Worm (Caenorhabditis elegans) whole organism, young adult: ENCODE measurements around the gene amt-2.

Source experiments
- B0336.3 ChIP-seq: fragments of 200-800 bp; sonication (Bioruptor generic); IDR thresholded peaks from 2 replicates; pipeline ENCODE4 v1.3.6; 2022; ENCODE audit warnings: missing genetic modification characterization, missing compliant biosample characterization
- F10E7.11 ChIP-seq: sonication (generic microtip); optimal IDR thresholded peaks from 2 replicates; lab custom pipeline; 2017; ENCODE audit warnings: mild to moderate bottlenecking, missing genetic modification characterization, moderate library complexity, missing compliant biosample characterization
- F22D6.2 ChIP-seq: sonication (generic microtip); optimal IDR thresholded peaks from 2 replicates; lab custom pipeline; 2016; ENCODE audit warnings: mild to moderate bottlenecking, missing genetic modification characterization, missing compliant biosample characterization
- F37B4.10 ChIP-seq: fragments of 200-800 bp; sonication (Bioruptor generic); IDR thresholded peaks from 2 replicates; pipeline ENCODE4 v1.3.6; 2022; ENCODE audit warnings: missing genetic modification characterization, missing compliant biosample characterization
- F49E8.2 ChIP-seq: sonication (generic microtip); optimal IDR thresholded peaks from 3 replicates; lab custom pipeline; 2017; ENCODE audit warnings: missing genetic modification characterization, mild to moderate bottlenecking, missing compliant biosample characterization, antibody characterized with exemption, moderate library complexity; ENCODE audit not compliant: insufficient read depth
- F52B5.7 ChIP-seq: sonication (generic microtip); optimal IDR thresholded peaks from 2 replicates; lab custom pipeline; 2016; ENCODE audit warnings: mild to moderate bottlenecking, missing genetic modification characterization, missing compliant biosample characterization
- K12H6.12 ChIP-seq: fragments of 200-800 bp; sonication (Bioruptor generic); optimal IDR thresholded peaks from 2 replicates; lab custom pipeline; 2018; ENCODE audit warnings: mild to moderate bottlenecking, missing genetic modification characterization, missing compliant biosample characterization
- Y79H2A.3 ChIP-seq: fragments of 200-800 bp; sonication (Bioruptor generic); conservative IDR thresholded peaks from 2 replicates; pipeline ENCODE4 v1.3.6; 2022; ENCODE audit warnings: missing genetic modification reagents, missing genetic modification characterization, missing compliant biosample characterization
- ZK185.1 ChIP-seq: sonication (generic microtip); optimal IDR thresholded peaks from 2 replicates; lab custom pipeline; 2016; ENCODE audit warnings: mild to moderate bottlenecking, missing genetic modification characterization, missing compliant biosample characterization; ENCODE audit not compliant: poor library complexity, severe bottlenecking
- ama-1 ChIP-seq, 3 experiments: fragments of 150-350 bp in 1 of 3; sonication (generic microtip) in 2 of 3; optimal IDR thresholded peaks; 2 replicates each; lab custom pipeline; 2014 to 2018; ENCODE audit warnings: missing biosample characterization in 2 of 3, missing genetic modification characterization in 2 of 3, missing genetic modification reagents in 2 of 3
- aptf-2 ChIP-seq: fragments of 200-800 bp; sonication (Bioruptor generic); conservative IDR thresholded peaks from 2 replicates; pipeline ENCODE4 v1.3.6; 2022; ENCODE audit warnings: missing genetic modification reagents, missing genetic modification characterization, missing compliant biosample characterization
- atf-7 ChIP-seq: sonication (generic microtip); optimal IDR thresholded peaks from 2 replicates; lab custom pipeline; 2017; ENCODE audit warnings: mild to moderate bottlenecking, missing genetic modification characterization, missing compliant biosample characterization
- athp-1 ChIP-seq: sonication (generic microtip); optimal IDR thresholded peaks from 2 replicates; lab custom pipeline; 2017; ENCODE audit warnings: mild to moderate bottlenecking, missing genetic modification characterization, missing compliant biosample characterization
- attf-6 ChIP-seq: fragments of 200-800 bp; sonication (Bioruptor generic); IDR thresholded peaks from 2 replicates; pipeline ENCODE4 v1.3.6; 2022; ENCODE audit warnings: missing genetic modification reagents, missing genetic modification characterization, missing compliant biosample characterization
- cebp-1 ChIP-seq, 2 experiments: fragments of 200-800 bp in 1 of 2; sonication (Bioruptor generic) in 1 of 2; sonication (generic microtip) in 1 of 2; IDR thresholded peaks in 1 of 2; optimal IDR thresholded peaks in 1 of 2; 2 replicates each; pipeline versions ENCODE4 v1.3.6 to Lab custom; 2017 to 2022; ENCODE audit warnings: missing compliant biosample characterization in 2 of 2, missing genetic modification characterization in 2 of 2, mild to moderate bottlenecking in 1 of 2, missing genetic modification reagents in 1 of 2, moderate library complexity in 1 of 2
- cebp-2 ChIP-seq: fragments of 200-800 bp; sonication (Bioruptor generic); IDR thresholded peaks from 2 replicates; pipeline ENCODE4 v1.3.6; 2022; ENCODE audit warnings: missing genetic modification characterization, missing compliant biosample characterization
- ceh-100 ChIP-seq: fragments of 200-800 bp; sonication (Bioruptor generic); IDR thresholded peaks from 2 replicates; pipeline ENCODE4 v1.3.6; 2022; ENCODE audit warnings: missing genetic modification reagents, missing genetic modification characterization, missing compliant biosample characterization
- ceh-79 ChIP-seq: sonication (generic microtip); optimal IDR thresholded peaks from 2 replicates; lab custom pipeline; 2017; ENCODE audit warnings: mild to moderate bottlenecking, missing genetic modification characterization, missing compliant biosample characterization
- chd-7 ChIP-seq: sonication (generic microtip); optimal IDR thresholded peaks from 2 replicates; lab custom pipeline; 2016; ENCODE audit warnings: mild to moderate bottlenecking, missing genetic modification characterization, moderate library complexity, missing compliant biosample characterization
- efl-1 ChIP-seq: fragments of 150-350 bp; optimal IDR thresholded peaks from 2 replicates; lab custom pipeline; 2014; ENCODE audit warnings: missing biosample characterization, missing genetic modification reagents, missing genetic modification characterization
- ekl-4 ChIP-seq: fragments of 200-800 bp; sonication (Bioruptor generic); IDR thresholded peaks from 2 replicates; pipeline ENCODE4 v1.3.6; 2022; ENCODE audit warnings: missing genetic modification reagents, missing genetic modification characterization, missing compliant biosample characterization
- hlh-26 ChIP-seq: fragments of 200-800 bp; sonication (Bioruptor generic); conservative IDR thresholded peaks from 2 replicates; pipeline ENCODE4 v1.3.6; 2022; ENCODE audit warnings: missing genetic modification reagents, missing genetic modification characterization, missing compliant biosample characterization
- hrde-1 ChIP-seq: sonication (generic microtip); optimal IDR thresholded peaks from 2 replicates; lab custom pipeline; 2016; ENCODE audit warnings: missing genetic modification characterization, mild to moderate bottlenecking, missing compliant biosample characterization, moderate library complexity, missing genotype, missing genetic modification reagents, borderline replicate concordance
- let-526 ChIP-seq: fragments of 200-800 bp; sonication (Bioruptor generic); IDR thresholded peaks from 2 replicates; pipeline ENCODE4 v1.3.6; 2022; ENCODE audit warnings: missing genetic modification reagents, missing genetic modification characterization, missing compliant biosample characterization
- madf-3 ChIP-seq: fragments of 200-800 bp; sonication (Bioruptor generic); IDR thresholded peaks from 2 replicates; pipeline ENCODE4 v1.3.6; 2022; ENCODE audit warnings: missing genetic modification reagents, missing genetic modification characterization, missing compliant biosample characterization
- nfya-2 ChIP-seq: fragments of 200-800 bp; sonication (Bioruptor generic); IDR thresholded peaks from 2 replicates; pipeline ENCODE4 v1.3.6; 2022; ENCODE audit warnings: missing genetic modification reagents, missing genetic modification characterization, missing compliant biosample characterization
- nhr-90 ChIP-seq: sonication (generic microtip); optimal IDR thresholded peaks from 2 replicates; lab custom pipeline; 2016; ENCODE audit warnings: missing genotype, mild to moderate bottlenecking, missing genetic modification characterization, missing compliant biosample characterization
- snpc-3.4 ChIP-seq: sonication (generic microtip); optimal IDR thresholded peaks from 2 replicates; lab custom pipeline; 2017; ENCODE audit warnings: missing genetic modification characterization, mild to moderate bottlenecking, missing compliant biosample characterization, antibody characterized with exemption, moderate library complexity, missing genotype, missing genetic modification reagents
- snpc-4 ChIP-seq, 5 experiments: fragments of 150-350 bp in 1 of 5; sonication (generic microtip) in 4 of 5; optimal IDR thresholded peaks; 2 replicates each; lab custom pipeline; 2014 to 2018; ENCODE audit warnings: missing genetic modification characterization in 5 of 5, missing biosample characterization in 3 of 5, antibody characterized with exemption in 2 of 5, mild to moderate bottlenecking in 2 of 5, missing compliant biosample characterization in 2 of 5, missing genotype in 2 of 5, moderate library complexity in 2 of 5, missing genetic modification reagents in 1 of 5
- unc-62 ChIP-seq: fragments of 150-350 bp; optimal IDR thresholded peaks from 2 replicates; lab custom pipeline; 2014; ENCODE audit warnings: missing biosample characterization, missing genetic modification reagents, missing genetic modification characterization
- zfh-2 ChIP-seq: fragments of 200-800 bp; sonication (Bioruptor generic); conservative IDR thresholded peaks from 2 replicates; pipeline ENCODE4 v1.3.6; 2022; ENCODE audit warnings: missing genetic modification reagents, missing genetic modification characterization, missing compliant biosample characterization
- ztf-18 ChIP-seq: sonication (generic microtip); optimal IDR thresholded peaks from 2 replicates; lab custom pipeline; 2016; ENCODE audit warnings: missing genotype, mild to moderate bottlenecking, missing genetic modification characterization, missing compliant biosample characterization
- ztf-22 ChIP-seq: fragments of 200-800 bp; sonication (Bioruptor generic); optimal IDR thresholded peaks from 2 replicates; lab custom pipeline; 2018; ENCODE audit warnings: mild to moderate bottlenecking, missing genetic modification characterization, moderate library complexity, missing compliant biosample characterization
- ztf-25 ChIP-seq: fragments of 200-800 bp; sonication (Bioruptor generic); IDR thresholded peaks from 2 replicates; pipeline ENCODE4 v1.3.6; 2022; ENCODE audit warnings: missing genetic modification reagents, missing genetic modification characterization, missing compliant biosample characterization
- ztf-6 ChIP-seq: fragments of 200-800 bp; sonication (Bioruptor generic); IDR thresholded peaks from 2 replicates; pipeline ENCODE4 v1.3.6; 2022; ENCODE audit warnings: missing genetic modification reagents, missing genetic modification characterization, missing compliant biosample characterization

amt-2 gene

ce11 chrIV:13035302-13035701, 6.9 kb upstream of the amt-2 start:
- peak; percentile 40 for TF ChIP-seq athp-1 (tag; lab: Kevin White, UChicago)
- 0 out of 2 replicates have a peak, but pooled peaks have one; percentile 20 for TF ChIP-seq attf-6 (GFP tag; lab: Robert Waterston, UW)
- TF ChIP-seq Y79H2A.3 (GFP tag; lab: Robert Waterston, UW) = peak; percentile 52; the same call in 1 of the 2 replicates
- no peak for TF ChIP-seq ceh-100 (GFP tag; lab: Robert Waterston, UW)
- TF ChIP-seq F49E8.2 (tag; lab: Kevin White, UChicago) = peak; percentile 11
- TF ChIP-seq ekl-4 (GFP tag; lab: Robert Waterston, UW) = no peak
- TF ChIP-seq F10E7.11 (tag; lab: Kevin White, UChicago) = no peak
- no peak for TF ChIP-seq ceh-79 (tag; lab: Kevin White, UChicago)
- peak; percentile 73 for TF ChIP-seq F52B5.7 (tag; lab: Kevin White, UChicago)
- TF ChIP-seq efl-1 (GFP tag; lab: Kevin White, UChicago) = no peak
- no peak for TF ChIP-seq ztf-6
- TF ChIP-seq B0336.3 (GFP tag; lab: Robert Waterston, UW) = peak; percentile 40; the same call in 1 of the 2 replicates
- no peak for TF ChIP-seq K12H6.12 (tag; lab: Kevin White, UChicago)
- TF ChIP-seq madf-3 (GFP tag; lab: Robert Waterston, UW) = 0 out of 2 replicates have a peak, but pooled peaks have one; percentile 32
- TF ChIP-seq zfh-2 = no peak
- TF ChIP-seq hrde-1 (tag; lab: Kevin White, UChicago) = peak; percentile 37
- no peak for TF ChIP-seq ama-1 (optimal IDR thresholded peaks at IDR 0.05; lab: Kevin White, UChicago)
- TF ChIP-seq ama-1 (GFP tag; optimal IDR thresholded peaks at IDR 0.05; lab: Kevin White, UChicago) = peak in 1 of 2 experiments; percentile 32
- TF ChIP-seq F22D6.2 (tag; lab: Kevin White, UChicago) = no peak
- no peak for TF ChIP-seq cebp-1 (GFP tag; IDR thresholded peaks at IDR 0.05; lab: Robert Waterston, UW)
- peak; percentile 14 for TF ChIP-seq cebp-1 (tag; optimal IDR thresholded peaks at IDR 0.05; lab: Kevin White, UChicago)
- TF ChIP-seq snpc-4 (GFP tag; optimal IDR thresholded peaks at IDR 0.05; lab: Kevin White, UChicago) = no peak
- peak in 1 of 4 experiments; percentile 19 for TF ChIP-seq snpc-4 (tag; optimal IDR thresholded peaks at IDR 0.05; lab: Kevin White, UChicago)
- TF ChIP-seq, all 124 proteins: peak for 11

ce11 chrIV:13036835-13037234, 5.4 kb upstream of the amt-2 start:
- TF ChIP-seq let-526 (GFP tag; lab: Robert Waterston, UW) (no peak), hlh-26 (no peak), snpc-3.4 (tag; lab: Kevin White, UChicago) (no peak), ZK185.1 (tag; lab: Kevin White, UChicago) (no peak), ztf-18 (tag; lab: Kevin White, UChicago) (no peak), nfya-2 (GFP tag; lab: Robert Waterston, UW) (no peak), unc-62 (no peak), ztf-25 (no peak), F37B4.10 (no peak), aptf-2 (GFP tag; lab: Robert Waterston, UW) (no peak)

- TF ChIP-seq snpc-4 (GFP tag; optimal IDR thresholded peaks at IDR 0.05; lab: Kevin White, UChicago) (no peak), snpc-4 (tag; optimal IDR thresholded peaks at IDR 0.05; lab: Kevin White, UChicago) (no peak), chd-7 (tag; lab: Kevin White, UChicago) (no peak), cebp-2 (GFP tag; lab: Robert Waterston, UW) (0 out of 2 replicates have a peak, but pooled peaks have one; percentile 67), atf-7 (tag; lab: Kevin White, UChicago) (no peak), nhr-90 (tag; lab: Kevin White, UChicago) (no peak), ztf-22 (no peak)
Observed at ce11 chrIV:13038888-13039287, 3.3 kb upstream of the amt-2 start, which contains the start of gene F49E11.2. Gene F49E11.2 (minus strand): TSS chrIV:13038988.
